Worm (Caenorhabditis elegans): ENCODE measurements around the gene ZC412.5.

DNA sequence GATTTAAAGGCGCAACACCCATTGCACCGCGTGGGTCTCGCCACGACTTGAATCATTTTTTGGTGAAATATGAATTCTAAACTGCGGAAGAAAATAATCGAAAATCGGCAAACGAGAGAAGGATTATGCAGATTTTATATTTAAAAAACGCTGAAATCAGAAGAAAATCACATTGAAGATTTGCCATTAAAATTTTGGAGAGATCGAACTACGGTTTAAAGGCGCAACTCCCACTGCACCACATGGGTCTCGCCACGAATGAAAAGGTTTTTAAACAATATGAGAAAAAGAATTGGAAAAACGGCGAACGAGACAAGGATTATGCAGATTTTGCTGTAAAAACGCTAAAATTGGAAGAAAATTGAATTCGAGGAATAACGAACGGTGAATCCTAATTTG lies 42.5 kb downstream of the ZC412.5 start:
- TF ChIP-seq zip-8 (tag; optimal IDR thresholded peaks at IDR 0.05), result no peak
- TF ChIP-seq pha-4 (tag; optimal IDR thresholded peaks at IDR 0.05), result no peak
- TF ChIP-seq ztf-11 (tag; optimal IDR thresholded peaks at IDR 0.05), result no peak
- TF ChIP-seq mep-1 (tag; optimal IDR thresholded peaks at IDR 0.05), result no peak
- no peak for TF ChIP-seq mab-5 (tag; optimal IDR thresholded peaks at IDR 0.05)
- TF ChIP-seq nhr-237 (tag; optimal IDR thresholded peaks at IDR 0.05), result no peak
- TF ChIP-seq unc-62 (GFP tag; optimal IDR thresholded peaks at IDR 0.05), result no peak
- no peak for TF ChIP-seq nhr-76 (tag; optimal IDR thresholded peaks at IDR 0.05)
- no peak for TF ChIP-seq snpc-4 (tag; optimal IDR thresholded peaks at IDR 0.05)
- no peak for TF ChIP-seq nhr-28 (tag; optimal IDR thresholded peaks at IDR 0.05)
- TF ChIP-seq lsy-2 (tag; optimal IDR thresholded peaks at IDR 0.05), result no peak
- TF ChIP-seq nhr-12 (tag; optimal IDR thresholded peaks at IDR 0.05), result no peak
- TF ChIP-seq elt-1 (tag; optimal IDR thresholded peaks at IDR 0.05; ENCODE audit: borderline replicate concordance, insufficient read depth), result no peak
- no peak for TF ChIP-seq blmp-1 (tag; optimal IDR thresholded peaks at IDR 0.05)

Data from whole organism, mixed stage, embryonic.